Worm (Caenorhabditis elegans) whole organism, L4 larva: ENCODE data around the gene F07D3.3.
"Not testable (repeated sequence)": the region's sequence is repeated elsewhere in the genome, so short reads cannot be mapped to it uniquely, and the experiment has no call there.

Source experiments
- fos-1 ChIP-seq: fragments of 150-350 bp; optimal IDR thresholded peaks from 2 replicates; lab custom pipeline; 2014; ENCODE audit warnings: missing biosample characterization, missing genetic modification characterization
- snpc-4 ChIP-seq: fragments of 150-350 bp; optimal IDR thresholded peaks from 2 replicates; lab custom pipeline; 2014; ENCODE audit warnings: missing biosample characterization, missing genetic modification characterization
- zag-1 ChIP-seq: fragments of 150-350 bp; optimal IDR thresholded peaks from 2 replicates; lab custom pipeline; 2014; ENCODE audit warnings: missing biosample characterization, missing genetic modification characterization

- not testable (repeated sequence) for TF ChIP-seq fos-1, snpc-4, zag-1 (tag; lab: Kevin White, UChicago)
These were observed 23.0 kb downstream of the F07D3.3 start, which contains the start of gene Y54B9A.1 for ce11 chrV:9439315-9440002.
